Worm (Caenorhabditis elegans): ENCODE data around the gene ZK105.12.
"Not testable (repeated sequence)": the region's sequence is repeated elsewhere in the genome, so short reads cannot be mapped to it uniquely, and the experiment has no call there.

Gene ZK105.12

ce11 chrV:7703536-7703935 lies 12.4 kb downstream of the ZK105.12 start, which contains the start of gene srsx-40:
Gene srsx-40 (minus strand): TSS chrV:7703636.
- not testable (repeated sequence) for TF ChIP-seq hnd-1 (tag; optimal IDR thresholded peaks at IDR 0.05); ceh-13 (GFP tag; optimal IDR thresholded peaks at IDR 0.05); hmg-4 (GFP tag; optimal IDR thresholded peaks at IDR 0.05)

- TF ChIP-seq scrt-1 (GFP tag; IDR thresholded peaks at IDR 0.05) (no peak), ets-7 (tag; optimal IDR thresholded peaks at IDR 0.05) (no peak), aly-1 (tag; optimal IDR thresholded peaks at IDR 0.05) (no peak), ama-1 (optimal IDR thresholded peaks at IDR 0.05) (no peak), tbx-11 (GFP tag; IDR thresholded peaks at IDR 0.05) (no peak), pes-1 (GFP tag; IDR thresholded peaks at IDR 0.05) (no peak), hmbx-1 (tag; optimal IDR thresholded peaks at IDR 0.05) (no peak), sea-1 (GFP tag; conservative IDR thresholded peaks at IDR 0.05) (no peak), hnd-1 (tag; optimal IDR thresholded peaks at IDR 0.05) (no peak)
Observed at ce11 chrV:7696842-7697241, 19.1 kb downstream of the ZK105.12 start, which contains the start of gene ZK105.3. Gene ZK105.3 (plus strand): TSS chrV:7697142.

- TF ChIP-seq tra-4 (tag; optimal IDR thresholded peaks at IDR 0.05) (no peak), tbx-37 (GFP tag; conservative IDR thresholded peaks at IDR 0.05) (no peak), aly-1 (tag; optimal IDR thresholded peaks at IDR 0.05) (no peak), ceh-36 (tag; optimal IDR thresholded peaks at IDR 0.05) (no peak), ama-1 (optimal IDR thresholded peaks at IDR 0.05) (no peak), hnd-1 (tag; optimal IDR thresholded peaks at IDR 0.05) (no peak), B0310.2 (tag; optimal IDR thresholded peaks at IDR 0.05) (no peak), ceh-13 (GFP tag; optimal IDR thresholded peaks at IDR 0.05) (no peak), hmg-4 (GFP tag; optimal IDR thresholded peaks at IDR 0.05) (no peak), ets-7 (tag; optimal IDR thresholded peaks at IDR 0.05) (no peak), sea-1 (GFP tag; conservative IDR thresholded peaks at IDR 0.05) (no peak), scrt-1 (GFP tag; IDR thresholded peaks at IDR 0.05) (no peak)
Observed at ce11 chrV:7693394-7693793, 22.5 kb downstream of the ZK105.12 start, which contains the start of gene C12D5.10. Gene C12D5.10 (minus strand): TSS chrV:7693494.

- no peak for TF ChIP-seq ama-1 (optimal IDR thresholded peaks at IDR 0.05)
- no peak for TF ChIP-seq hmg-4 (GFP tag; optimal IDR thresholded peaks at IDR 0.05)
- no peak for TF ChIP-seq tbx-37 (GFP tag; conservative IDR thresholded peaks at IDR 0.05)
- TF ChIP-seq scrt-1 (GFP tag; IDR thresholded peaks at IDR 0.05) = no peak
- no peak for TF ChIP-seq ceh-13 (GFP tag; optimal IDR thresholded peaks at IDR 0.05)
- TF ChIP-seq tra-4 (tag; optimal IDR thresholded peaks at IDR 0.05) = no peak
- no peak for TF ChIP-seq tbx-11 (GFP tag; IDR thresholded peaks at IDR 0.05)
- TF ChIP-seq hnd-1 (tag; optimal IDR thresholded peaks at IDR 0.05) = no peak
- TF ChIP-seq aly-1 (tag; optimal IDR thresholded peaks at IDR 0.05) = no peak
- no peak for TF ChIP-seq pes-1 (GFP tag; IDR thresholded peaks at IDR 0.05)
- no peak for TF ChIP-seq flt-1 (GFP tag; IDR thresholded peaks at IDR 0.05)
- TF ChIP-seq ceh-36 (tag; optimal IDR thresholded peaks at IDR 0.05) = no peak
- no peak for TF ChIP-seq B0310.2 (tag; optimal IDR thresholded peaks at IDR 0.05)
Observed at ce11 chrV:7690637-7691036, 25.3 kb downstream of the ZK105.12 start.

ce11 chrV:7689888-7690287 lies 26.0 kb downstream of the ZK105.12 start, which contains the start of gene C12D5.9:
Gene C12D5.9 (minus strand): TSS chrV:7689988.
- TF ChIP-seq scrt-1 (GFP tag; IDR thresholded peaks at IDR 0.05) (no peak), hnd-1 (tag; optimal IDR thresholded peaks at IDR 0.05) (no peak), ets-7 (tag; optimal IDR thresholded peaks at IDR 0.05) (no peak), ama-1 (optimal IDR thresholded peaks at IDR 0.05) (no peak), tra-4 (tag; optimal IDR thresholded peaks at IDR 0.05) (no peak), sea-1 (GFP tag; conservative IDR thresholded peaks at IDR 0.05) (no peak), B0310.2 (tag; optimal IDR thresholded peaks at IDR 0.05) (no peak), aly-1 (tag; optimal IDR thresholded peaks at IDR 0.05) (no peak), flt-1 (GFP tag; IDR thresholded peaks at IDR 0.05) (no peak), hmbx-1 (tag; optimal IDR thresholded peaks at IDR 0.05) (no peak), tbx-11 (GFP tag; IDR thresholded peaks at IDR 0.05) (no peak), ceh-13 (GFP tag; optimal IDR thresholded peaks at IDR 0.05) (no peak), pes-1 (GFP tag; IDR thresholded peaks at IDR 0.05) (no peak), F13C5.2 (tag; optimal IDR thresholded peaks at IDR 0.05) (no peak), hmg-4 (GFP tag; optimal IDR thresholded peaks at IDR 0.05) (no peak)

- TF ChIP-seq scrt-1 (GFP tag; IDR thresholded peaks at IDR 0.05) = no peak
- no peak for TF ChIP-seq aly-1 (tag; optimal IDR thresholded peaks at IDR 0.05)
- TF ChIP-seq flt-1 (GFP tag; IDR thresholded peaks at IDR 0.05) = no peak
- no peak for TF ChIP-seq tbx-11 (GFP tag; IDR thresholded peaks at IDR 0.05)
- no peak for TF ChIP-seq ceh-13 (GFP tag; optimal IDR thresholded peaks at IDR 0.05)
- TF ChIP-seq ets-7 (tag; optimal IDR thresholded peaks at IDR 0.05) = no peak
- no peak for TF ChIP-seq ceh-36 (tag; optimal IDR thresholded peaks at IDR 0.05)
- TF ChIP-seq sea-1 (GFP tag; conservative IDR thresholded peaks at IDR 0.05) = no peak
- TF ChIP-seq F13C5.2 (tag; optimal IDR thresholded peaks at IDR 0.05) = no peak
- TF ChIP-seq hmbx-1 (tag; optimal IDR thresholded peaks at IDR 0.05) = no peak
- no peak for TF ChIP-seq hmg-4 (GFP tag; optimal IDR thresholded peaks at IDR 0.05)
- TF ChIP-seq B0310.2 (tag; optimal IDR thresholded peaks at IDR 0.05) = no peak
- TF ChIP-seq hnd-1 (tag; optimal IDR thresholded peaks at IDR 0.05) = no peak
- no peak for TF ChIP-seq ama-1 (optimal IDR thresholded peaks at IDR 0.05)
- TF ChIP-seq tbx-37 (GFP tag; conservative IDR thresholded peaks at IDR 0.05) = no peak
- no peak for TF ChIP-seq tra-4 (tag; optimal IDR thresholded peaks at IDR 0.05)
- TF ChIP-seq pes-1 (GFP tag; IDR thresholded peaks at IDR 0.05) = no peak
Observed at ce11 chrV:7686189-7686588, 29.7 kb downstream of the ZK105.12 start, which contains the start of the genes nhr-94 and nhr-152. Gene nhr-94 (minus strand): TSS chrV:7686335. Gene nhr-152 (plus strand): TSS chrV:7686350.

ce11 chrV:7683907-7684655 lies 31.9 kb downstream of the ZK105.12 start, which contains the start of gene sre-11:
Gene sre-11 (minus strand): TSS chrV:7683957.
- no peak for TF ChIP-seq tbx-11 (GFP tag; IDR thresholded peaks at IDR 0.05)
- TF ChIP-seq scrt-1 (GFP tag; IDR thresholded peaks at IDR 0.05) = no peak
- no peak for TF ChIP-seq tbx-37 (GFP tag; conservative IDR thresholded peaks at IDR 0.05)
- no peak for TF ChIP-seq hnd-1 (tag; optimal IDR thresholded peaks at IDR 0.05)
- no peak for TF ChIP-seq aly-1 (tag; optimal IDR thresholded peaks at IDR 0.05)
- TF ChIP-seq tra-4 (tag; optimal IDR thresholded peaks at IDR 0.05) = no peak
- no peak for TF ChIP-seq ets-7 (tag; optimal IDR thresholded peaks at IDR 0.05)
- no peak for TF ChIP-seq F13C5.2 (tag; optimal IDR thresholded peaks at IDR 0.05)
- TF ChIP-seq hmg-4 (GFP tag; optimal IDR thresholded peaks at IDR 0.05) = no peak
- TF ChIP-seq pes-1 (GFP tag; IDR thresholded peaks at IDR 0.05) = no peak
- TF ChIP-seq B0310.2 (tag; optimal IDR thresholded peaks at IDR 0.05) = no peak
- TF ChIP-seq ama-1 (optimal IDR thresholded peaks at IDR 0.05) = no peak
- TF ChIP-seq sea-1 (GFP tag; conservative IDR thresholded peaks at IDR 0.05) = no peak
- TF ChIP-seq hmbx-1 (tag; optimal IDR thresholded peaks at IDR 0.05) = no peak
- no peak for TF ChIP-seq flt-1 (GFP tag; IDR thresholded peaks at IDR 0.05)
- TF ChIP-seq ceh-13 (GFP tag; optimal IDR thresholded peaks at IDR 0.05) = no peak

All from whole organism, early embryonic.